Fruit fly (Drosophila melanogaster): ENCODE measurements around the gene Kots.

Gene Kots

dm6 chr3R:13947415-13947814 lies 16.6 kb downstream of the Kots start:
- TF ChIP-seq Hr39 (GFP tag; optimal IDR thresholded peaks at IDR 0.05) (no peak), Blimp-1 (GFP tag; optimal IDR thresholded peaks at IDR 0.05) (no peak), CG6792 (GFP tag; optimal IDR thresholded peaks at IDR 0.05) (no peak), eg (GFP tag; IDR thresholded peaks at IDR 0.05) (no peak), Eip78C (GFP tag) (peak; percentile 13)

dm6 chr3R:13946117-13946516 lies 17.9 kb downstream of the Kots start:
- TF ChIP-seq CG3032 (tag; optimal IDR thresholded peaks at IDR 0.05) (no peak), CG6854 (GFP tag; optimal IDR thresholded peaks at IDR 0.05) (no peak), net (GFP tag; optimal IDR thresholded peaks at IDR 0.05) (no peak), fkh (GFP tag; optimal IDR thresholded peaks at IDR 0.05) (no peak)

- TF ChIP-seq CG31627 (GFP tag; optimal IDR thresholded peaks at IDR 0.05) = no peak
- TF ChIP-seq Gug (GFP tag; IDR thresholded peaks at IDR 0.05) = no peak
- TF ChIP-seq OdsH (GFP tag; optimal IDR thresholded peaks at IDR 0.05) = no peak
These were observed 18.3 kb downstream of the Kots start, which contains the start of gene Art6 for dm6 chr3R:13945712-13946111. Gene Art6, minus strand, starts transcription at chr3R:13945812.

dm6 chr3R:13943360-13943759 lies 20.6 kb downstream of the Kots start, which contains the start of gene Art9:
Gene Art9, minus strand, starts transcription at chr3R:13943460.
- TF ChIP-seq CG6276 (GFP tag; optimal IDR thresholded peaks at IDR 0.05) = no peak
- no peak for TF ChIP-seq esn (GFP tag; optimal IDR thresholded peaks at IDR 0.05)
- no peak for TF ChIP-seq Lpt (GFP tag; optimal IDR thresholded peaks at IDR 0.05)
- no peak for TF ChIP-seq CG32006 (GFP tag; optimal IDR thresholded peaks at IDR 0.05)
- no peak for TF ChIP-seq ss (GFP tag; optimal IDR thresholded peaks at IDR 0.05)
- TF ChIP-seq fd59A (GFP tag; optimal IDR thresholded peaks at IDR 0.05) = no peak

- TF ChIP-seq Gug (GFP tag; IDR thresholded peaks at IDR 0.05) = no peak
- TF ChIP-seq dac (GFP tag; optimal IDR thresholded peaks at IDR 0.05) = no peak
- peak; percentile 60 for TF ChIP-seq Hr39 (GFP tag; optimal IDR thresholded peaks at IDR 0.05)
- TF ChIP-seq Blimp-1 (GFP tag; optimal IDR thresholded peaks at IDR 0.05) = peak; percentile 19
- no peak for TF ChIP-seq CG4318 (GFP tag; optimal IDR thresholded peaks at IDR 0.05)
- TF ChIP-seq CG6276 (GFP tag; optimal IDR thresholded peaks at IDR 0.05) = no peak
- TF ChIP-seq cyc (GFP tag; optimal IDR thresholded peaks at IDR 0.05) = peak; percentile 63
- TF ChIP-seq spab (GFP tag; optimal IDR thresholded peaks at IDR 0.05) = peak; percentile 61
- TF ChIP-seq CG10669 (GFP tag; optimal IDR thresholded peaks at IDR 0.05) = peak; percentile 55
- no peak for TF ChIP-seq CG11294 (GFP tag; IDR thresholded peaks at IDR 0.05)
- TF ChIP-seq CG10631 (GFP tag; optimal IDR thresholded peaks at IDR 0.05) = peak; percentile 47
- TF ChIP-seq CG11902 (GFP tag; optimal IDR thresholded peaks at IDR 0.05) = peak; percentile 29
- TF ChIP-seq CG9139 (GFP tag; optimal IDR thresholded peaks at IDR 0.05) = no peak
- peak; percentile 34; the same call in 2 of the 3 replicates for TF ChIP-seq CG6163 (GFP tag; IDR thresholded peaks at IDR 0.05)
- TF ChIP-seq fd85E (GFP tag; optimal IDR thresholded peaks at IDR 0.05) = no peak
- TF ChIP-seq ss (GFP tag; optimal IDR thresholded peaks at IDR 0.05) = peak; percentile 10 to 62
- no peak for TF ChIP-seq CG16779 (tag; optimal IDR thresholded peaks at IDR 0.05)
- TF ChIP-seq Eip93F (GFP tag; optimal IDR thresholded peaks at IDR 0.05) = no peak
- TF ChIP-seq Eip78C (GFP tag) = peak; percentile 89
- peak; percentile 67 for TF ChIP-seq lz (GFP tag; optimal IDR thresholded peaks at IDR 0.05)
- TF ChIP-seq Lpt (GFP tag; optimal IDR thresholded peaks at IDR 0.05) = no peak
- peak; percentile 31 for TF ChIP-seq vri (GFP tag; optimal IDR thresholded peaks at IDR 0.05)
- TF ChIP-seq svp (GFP tag) = peak; percentile 89
- TF ChIP-seq Ets96B (tag; optimal IDR thresholded peaks at IDR 0.05) = peak; percentile 63
- TF ChIP-seq topi (GFP tag; optimal IDR thresholded peaks at IDR 0.05) = peak; percentile 75
- peak; percentile 66 for TF ChIP-seq CG6808 (GFP tag; optimal IDR thresholded peaks at IDR 0.05)
- peak; percentile 43 for TF ChIP-seq CG34406 (GFP tag; optimal IDR thresholded peaks at IDR 0.05)
- peak; percentile 62 for TF ChIP-seq Eip75B (GFP tag; optimal IDR thresholded peaks at IDR 0.05)
- TF ChIP-seq CG31627 (GFP tag; optimal IDR thresholded peaks at IDR 0.05) = peak; percentile 59
- TF ChIP-seq acj6 (GFP tag; optimal IDR thresholded peaks at IDR 0.05) = peak; percentile 56
- TF ChIP-seq pdm3 (GFP tag; optimal IDR thresholded peaks at IDR 0.05) = peak; percentile 37
- peak; percentile 45 for TF ChIP-seq net (GFP tag; optimal IDR thresholded peaks at IDR 0.05)
- peak; percentile 19 for TF ChIP-seq CG1621 (tag; optimal IDR thresholded peaks at IDR 0.05)
- TF ChIP-seq CG11762 (GFP tag; optimal IDR thresholded peaks at IDR 0.05; ENCODE audit: insufficient read depth) = no peak
- no peak for TF ChIP-seq fkh (GFP tag; optimal IDR thresholded peaks at IDR 0.05)
These were observed 22.6 kb downstream of the Kots start for dm6 chr3R:13941390-13941789.

All from whole organism, prepupa.